Worm (Caenorhabditis elegans): ENCODE results near the gene rfc-3.

ce11 chrIV:13098652-13099051 lies 3.1 kb downstream of the rfc-3 start, which contains the start of the genes dli-1, tin-9.2 and exos-4.1:
- TF ChIP-seq syd-9 (tag; optimal IDR thresholded peaks at IDR 0.05) (no peak), hlh-30 (tag; optimal IDR thresholded peaks at IDR 0.05; ENCODE audit: insufficient read depth) (no peak), ceh-9 (tag; optimal IDR thresholded peaks at IDR 0.05) (no peak), pax-1 (tag; optimal IDR thresholded peaks at IDR 0.05) (no peak), fkh-10 (GFP tag; optimal IDR thresholded peaks at IDR 0.05) (no peak), pqm-1 (tag; optimal IDR thresholded peaks at IDR 0.05) (no peak), rnt-1 (tag; optimal IDR thresholded peaks at IDR 0.05) (peak; percentile 2), unc-86 (tag; optimal IDR thresholded peaks at IDR 0.05) (no peak), K02D7.2 (tag; optimal IDR thresholded peaks at IDR 0.05) (no peak)
